Fruit fly (Drosophila melanogaster) whole organism, embryonic: ENCODE data around the gene CG13385.

Experiments
- Antp ChIP-seq: fragments of 200-800 bp; sonication (Bioruptor generic); optimal IDR thresholded peaks from 3 replicates; lab custom pipeline; 2016; ENCODE audit warnings: missing biosample characterization, missing genetic modification characterization
- CG12942 ChIP-seq: fragments of 200-800 bp; sonication (Bioruptor generic); optimal IDR thresholded peaks from 3 replicates; lab custom pipeline; 2016; ENCODE audit warnings: missing biosample characterization, missing genetic modification characterization
- CG15269 ChIP-seq: fragments of 200-800 bp; sonication (Bioruptor generic); optimal IDR thresholded peaks from 2 replicates; lab custom pipeline; 2018; ENCODE audit warnings: missing biosample characterization, mild to moderate bottlenecking, missing genetic modification characterization, moderate library complexity
- CG1603 ChIP-seq: fragments of 200-800 bp; sonication (Bioruptor generic); optimal IDR thresholded peaks from 2 replicates; lab custom pipeline; 2019; ENCODE audit warnings: missing biosample characterization, mild to moderate bottlenecking, missing genetic modification characterization, moderate library complexity
- CG17328 ChIP-seq: fragments of 200-800 bp; sonication (Bioruptor generic); IDR thresholded peaks from 2 replicates; pipeline ENCODE4 v1.3.6; 2022; ENCODE audit warnings: missing biosample characterization, missing genetic modification characterization
- CG17829 ChIP-seq: fragments of 200-800 bp; optimal IDR thresholded peaks from 2 replicates; lab custom pipeline; 2019; ENCODE audit warnings: missing biosample characterization, mild to moderate bottlenecking, missing genetic modification characterization, moderate library complexity
- CG18599 ChIP-seq: fragments of 200-800 bp; sonication (Bioruptor generic); optimal IDR thresholded peaks from 3 replicates; lab custom pipeline; 2017; ENCODE audit warnings: missing biosample characterization, missing genetic modification characterization, mild to moderate bottlenecking, moderate library complexity, missing genetic modification reagents
- CG2712 ChIP-seq: fragments of 200-800 bp; optimal IDR thresholded peaks from 3 replicates; lab custom pipeline; 2019; ENCODE audit warnings: missing biosample characterization, mild to moderate bottlenecking, missing genetic modification characterization, moderate library complexity
- CG30431 ChIP-seq: fragments of 200-800 bp; sonication (Bioruptor generic); optimal IDR thresholded peaks from 2 replicates; lab custom pipeline; 2017; ENCODE audit warnings: missing biosample characterization, missing genetic modification characterization
- CG4707 ChIP-seq: fragments of 200-800 bp; sonication (Bioruptor generic); optimal IDR thresholded peaks from 2 replicates; lab custom pipeline; 2018; ENCODE audit warnings: missing biosample characterization, mild to moderate bottlenecking, missing genetic modification characterization, moderate library complexity
- CG4820 ChIP-seq: fragments of 200-800 bp; sonication (Bioruptor generic); optimal IDR thresholded peaks from 3 replicates; lab custom pipeline; 2016; ENCODE audit warnings: missing biosample characterization, missing genetic modification characterization
- CG6813 ChIP-seq: fragments of 200-800 bp; sonication (Bioruptor generic); optimal IDR thresholded peaks from 2 replicates; lab custom pipeline; 2017; ENCODE audit warnings: missing biosample characterization, missing genetic modification characterization, mild to moderate bottlenecking, moderate library complexity, missing genetic modification reagents
- CG6854 ChIP-seq: fragments of 200-800 bp; sonication (Bioruptor generic); optimal IDR thresholded peaks from 3 replicates; lab custom pipeline; 2017; ENCODE audit warnings: missing biosample characterization, mild to moderate bottlenecking, missing genetic modification characterization
- Doc3 ChIP-seq: fragments of 200-800 bp; sonication (Bioruptor generic); IDR thresholded peaks from 3 replicates; pipeline ENCODE4 v1.3.6; 2022; ENCODE audit warnings: missing biosample characterization, missing genetic modification characterization; ENCODE audit not compliant: partially characterized antibody
- Eip74EF ChIP-seq, 2 experiments: fragments of 200-800 bp in 1 of 2; fragments of >200 bp in 1 of 2; sonication (Bioruptor generic) in 1 of 2; optimal IDR thresholded peaks; 2 replicates each; lab custom pipeline; 2017 to 2019; ENCODE audit warnings: missing biosample characterization in 2 of 2, missing genetic modification characterization in 2 of 2, mild to moderate bottlenecking in 1 of 2, moderate library complexity in 1 of 2
- Ets97D ChIP-seq: fragments of 200-800 bp; sonication (Bioruptor generic); optimal IDR thresholded peaks from 3 replicates; lab custom pipeline; 2016; ENCODE audit warnings: missing biosample characterization, missing genetic modification characterization
- HLH3B ChIP-seq: fragments of 200-800 bp; sonication (Bioruptor generic); IDR thresholded peaks from 2 replicates; pipeline ENCODE4 v1.3.6; 2022; ENCODE audit warnings: missing biosample characterization, missing genetic modification characterization
- Hmr ChIP-seq: fragments of 200-800 bp; sonication (Bioruptor generic); optimal IDR thresholded peaks from 3 replicates; lab custom pipeline; 2017; ENCODE audit warnings: mild to moderate bottlenecking, missing biosample characterization, missing genetic modification reagents, missing genetic modification characterization
- Hr51 ChIP-seq, 2 experiments: fragments of 200-800 bp; sonication (Bioruptor generic); optimal IDR thresholded peaks; 2 replicates in 1 of 2; 3 replicates in 1 of 2; lab custom pipeline; 2016 to 2018; ENCODE audit warnings: missing biosample characterization in 2 of 2, missing genetic modification characterization in 2 of 2, mild to moderate bottlenecking in 1 of 2, moderate library complexity in 1 of 2
- Lhr ChIP-seq: fragments of 200-800 bp; sonication (Bioruptor generic); optimal IDR thresholded peaks from 3 replicates; lab custom pipeline; 2017; ENCODE audit warnings: mild to moderate bottlenecking, missing biosample characterization, missing genetic modification reagents, missing genetic modification characterization
- Lim3 ChIP-seq: fragments of 200-800 bp; sonication (Bioruptor generic); IDR thresholded peaks from 2 replicates; pipeline ENCODE4 v1.3.6; 2022; ENCODE audit warnings: missing biosample characterization, missing genetic modification characterization
- MBD-R2 ChIP-seq: fragments of 200-800 bp; sonication (Bioruptor generic); IDR thresholded peaks from 2 replicates; pipeline ENCODE4 v1.3.6; 2022; ENCODE audit warnings: missing biosample characterization, missing genetic modification characterization
- Max ChIP-seq: fragments of 200-800 bp; sonication (Bioruptor generic); optimal IDR thresholded peaks from 2 replicates; lab custom pipeline; 2016; ENCODE audit warnings: missing biosample characterization, mild to moderate bottlenecking, missing genetic modification characterization
- Sox100B ChIP-seq: fragments of 200-800 bp; sonication (Bioruptor generic); optimal IDR thresholded peaks from 3 replicates; lab custom pipeline; 2018; ENCODE audit warnings: missing biosample characterization, mild to moderate bottlenecking, missing genetic modification characterization
- Spps ChIP-seq: fragments of 200-800 bp; sonication (Bioruptor generic); optimal IDR thresholded peaks from 2 replicates; lab custom pipeline; 2018; ENCODE audit warnings: missing biosample characterization, mild to moderate bottlenecking, missing genetic modification characterization
- Xbp1 ChIP-seq: fragments of 200-800 bp; sonication (Bioruptor generic); optimal IDR thresholded peaks from 3 replicates; lab custom pipeline; 2016; ENCODE audit warnings: missing biosample characterization, mild to moderate bottlenecking, missing genetic modification characterization
- YL-1 ChIP-seq: fragments of 200-800 bp; sonication (Bioruptor generic); optimal IDR thresholded peaks from 3 replicates; lab custom pipeline; 2017; ENCODE audit warnings: missing biosample characterization, mild to moderate bottlenecking, missing genetic modification characterization
- ab ChIP-seq: fragments of 200-800 bp; sonication (Bioruptor generic); optimal IDR thresholded peaks from 2 replicates; lab custom pipeline; 2016; ENCODE audit warnings: missing biosample characterization, missing genetic modification characterization
- btn ChIP-seq: fragments of 200-800 bp; sonication (Bioruptor generic); optimal IDR thresholded peaks from 2 replicates; lab custom pipeline; 2016; ENCODE audit warnings: missing biosample characterization, missing genetic modification characterization
- chm ChIP-seq: fragments of 200-800 bp; sonication (Bioruptor generic); IDR thresholded peaks from 2 replicates; pipeline ENCODE4 v1.3.6; 2022; ENCODE audit warnings: missing biosample characterization, missing genetic modification characterization
- cwo ChIP-seq: fragments of 200-800 bp; sonication (Bioruptor generic); optimal IDR thresholded peaks from 3 replicates; lab custom pipeline; 2017; ENCODE audit warnings: missing biosample characterization, missing genetic modification characterization, mild to moderate bottlenecking, moderate library complexity, missing genetic modification reagents
- dmrt11E ChIP-seq: fragments of 200-800 bp; sonication (Bioruptor generic); optimal IDR thresholded peaks from 3 replicates; lab custom pipeline; 2018; ENCODE audit warnings: missing biosample characterization, mild to moderate bottlenecking, missing genetic modification characterization, moderate library complexity
- ems ChIP-seq: fragments of 200-800 bp; sonication (Bioruptor generic); optimal IDR thresholded peaks from 3 replicates; lab custom pipeline; 2016; ENCODE audit warnings: missing biosample characterization, missing genetic modification characterization
- exex ChIP-seq: fragments of 200-800 bp; sonication (Bioruptor generic); optimal IDR thresholded peaks from 4 replicates; lab custom pipeline; 2018; ENCODE audit warnings: missing biosample characterization, mild to moderate bottlenecking, missing genetic modification characterization, moderate library complexity
- grau ChIP-seq: fragments of 200-800 bp; optimal IDR thresholded peaks from 3 replicates; lab custom pipeline; 2019; ENCODE audit warnings: missing biosample characterization, mild to moderate bottlenecking, missing genetic modification characterization, moderate library complexity
- gro ChIP-seq: fragments of 200-800 bp; sonication (Bioruptor generic); optimal IDR thresholded peaks from 2 replicates; lab custom pipeline; 2016; ENCODE audit warnings: missing biosample characterization, missing genetic modification characterization
- hbn ChIP-seq: fragments of 200-800 bp; sonication (Bioruptor generic); IDR thresholded peaks from 2 replicates; pipeline ENCODE4 v1.3.6; 2022; ENCODE audit warnings: missing biosample characterization, missing genetic modification characterization; ENCODE audit not compliant: partially characterized antibody
- knrl ChIP-seq: fragments of 200-800 bp; sonication (Bioruptor generic); IDR thresholded peaks from 3 replicates; pipeline ENCODE4 v1.3.6; 2022; ENCODE audit warnings: missing biosample characterization, missing genetic modification characterization; ENCODE audit not compliant: partially characterized antibody
- lmd ChIP-seq: fragments of 200-800 bp; sonication (Bioruptor generic); IDR thresholded peaks from 2 replicates; pipeline ENCODE4 v1.3.6; 2022; ENCODE audit warnings: missing biosample characterization, missing genetic modification characterization
- odd ChIP-seq: fragments of 200-800 bp; sonication (Bioruptor generic); optimal IDR thresholded peaks from 2 replicates; lab custom pipeline; 2017; ENCODE audit warnings: missing biosample characterization, mild to moderate bottlenecking, missing genetic modification characterization
- pb ChIP-seq: fragments of 200-800 bp; sonication (Bioruptor generic); optimal IDR thresholded peaks from 3 replicates; lab custom pipeline; 2016; ENCODE audit warnings: missing biosample characterization, missing genetic modification characterization
- prd ChIP-seq, 3 experiments: fragments of >200 bp in 2 of 3; fragments of 200-800 bp in 1 of 3; sonication (Bioruptor generic) in 1 of 3; optimal IDR thresholded peaks in 2 of 3; IDR thresholded peaks in 1 of 3; 2 replicates in 2 of 3; 3 replicates in 1 of 3; pipeline versions ENCODE4 v1.3.6 to Lab custom; 2017 to 2022; ENCODE audit warnings: missing biosample characterization in 1 of 3, missing genetic modification characterization in 1 of 3
- slbo ChIP-seq: fragments of 200-800 bp; sonication (Bioruptor generic); IDR thresholded peaks from 2 replicates; pipeline ENCODE4 v1.3.6; 2022; ENCODE audit warnings: missing biosample characterization, missing genetic modification characterization
- sob ChIP-seq: fragments of 200-800 bp; sonication (Bioruptor generic); IDR thresholded peaks from 2 replicates; pipeline ENCODE4 v1.3.6; 2022; ENCODE audit warnings: missing biosample characterization, missing genetic modification characterization
- sqz ChIP-seq: fragments of 200-800 bp; sonication (Bioruptor generic); optimal IDR thresholded peaks from 3 replicates; lab custom pipeline; 2018; ENCODE audit warnings: missing biosample characterization, mild to moderate bottlenecking, missing genetic modification characterization
- stc ChIP-seq: fragments of 200-800 bp; sonication (Bioruptor generic); IDR thresholded peaks from 2 replicates; pipeline ENCODE4 v1.3.6; 2022; ENCODE audit warnings: missing biosample characterization, missing genetic modification characterization
- unpg ChIP-seq: fragments of 200-800 bp; sonication (Bioruptor generic); optimal IDR thresholded peaks from 3 replicates; lab custom pipeline; 2018; ENCODE audit warnings: missing biosample characterization, mild to moderate bottlenecking, missing genetic modification characterization, moderate library complexity
- vvl ChIP-seq: fragments of 200-800 bp; sonication (Bioruptor generic); IDR thresholded peaks from 2 replicates; pipeline ENCODE4 v1.3.6; 2022; ENCODE audit warnings: missing biosample characterization, missing genetic modification characterization

The CG13385 gene

DNA sequence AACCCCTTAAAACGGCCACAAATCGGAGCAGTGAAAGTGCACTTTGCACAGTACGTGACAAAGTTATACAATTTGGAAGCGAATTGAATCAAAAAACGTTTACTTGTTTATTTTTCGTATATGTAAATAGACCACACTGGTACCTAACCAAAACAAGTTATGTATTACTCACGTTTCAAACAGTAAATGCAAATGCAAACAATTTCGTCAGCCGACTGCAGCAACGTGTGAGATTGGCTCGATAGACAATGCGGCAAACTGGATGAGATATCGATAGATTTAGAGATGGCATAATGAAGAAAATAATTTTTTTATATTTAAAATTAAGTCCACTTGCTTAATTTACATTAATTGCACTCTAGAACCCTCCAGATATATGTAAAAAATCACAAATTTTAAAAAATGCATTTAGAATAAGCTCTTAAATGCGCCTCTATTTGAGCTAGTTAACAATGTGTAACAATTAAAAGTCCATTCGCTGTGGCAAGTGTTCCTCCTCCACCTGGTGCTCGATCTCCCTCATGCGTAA lies 14.9 kb upstream of the CG13385 start, which contains the start of gene AlaRS (continued):
- peak; percentile 36 for TF ChIP-seq Max (GFP tag; lab: Kevin White, UChicago)
- peak; percentile 44 for TF ChIP-seq cwo (GFP tag; lab: Kevin White, UChicago)
- TF ChIP-seq CG2712, result peak; percentile 61
- TF ChIP-seq CG6813, result peak; percentile 3
- TF ChIP-seq HLH3B (GFP tag; lab: Robert Waterston, UW), result no peak
- TF ChIP-seq Hmr (GFP tag; lab: Kevin White, UChicago), result peak; percentile 30
- TF ChIP-seq unpg (GFP tag; lab: Kevin White, UChicago), result peak; percentile 41
- no peak for TF ChIP-seq ab (GFP tag; lab: Kevin White, UChicago)
- peak; percentile 56 for TF ChIP-seq CG18599
- peak; percentile 18 for TF ChIP-seq Xbp1 (GFP tag; lab: Kevin White, UChicago)
- TF ChIP-seq odd, result peak; percentile 27
- peak in 1 of 2 experiments; percentile 9 for TF ChIP-seq Eip74EF (GFP tag; optimal IDR thresholded peaks at IDR 0.05; lab: Kevin White, UChicago)
- TF ChIP-seq lmd (GFP tag; lab: Robert Waterston, UW), result 0 out of 2 replicates have a peak, but pooled peaks have one; percentile 14
- peak; percentile 4 for TF ChIP-seq CG12942 (GFP tag; lab: Kevin White, UChicago)
- TF ChIP-seq pb (GFP tag; lab: Kevin White, UChicago), result no peak
- TF ChIP-seq CG1603 (tag; lab: Kevin White, UChicago), result peak; percentile 28
- peak; percentile 26 for TF ChIP-seq Sox100B
- no peak for TF ChIP-seq prd (optimal IDR thresholded peaks at IDR 0.05; lab: Kevin White, UChicago)
- 0 out of 3 replicates have a peak, but pooled peaks have one; percentile 7 for TF ChIP-seq prd (GFP tag; IDR thresholded peaks at IDR 0.05; lab: Robert Waterston, UW)
- peak; percentile 44; the same call in 1 of the 2 replicates for TF ChIP-seq vvl (GFP tag; lab: Robert Waterston, UW)
- TF ChIP-seq btn (GFP tag; lab: Kevin White, UChicago), result no peak
- TF ChIP-seq grau (tag; lab: Kevin White, UChicago), result peak; percentile 66
- peak in 1 of 2 experiments; percentile 46 for TF ChIP-seq Hr51 (GFP tag; optimal IDR thresholded peaks at IDR 0.05; lab: Kevin White, UChicago)
- TF ChIP-seq knrl (GFP tag; lab: Robert Waterston, UW), result peak; percentile 59; the same call in 2 of the 3 replicates
- TF ChIP-seq sob (GFP tag; lab: Robert Waterston, UW), result no peak; the same call in 1 of the 2 replicates
- TF ChIP-seq stc, result 0 out of 2 replicates have a peak, but pooled peaks have one; percentile 21
- TF ChIP-seq gro (GFP tag; lab: Kevin White, UChicago), result peak; percentile 22
- TF ChIP-seq sqz (GFP tag; lab: Kevin White, UChicago), result peak; percentile 14
- TF ChIP-seq slbo, result peak; percentile 37; the same call in 1 of the 2 replicates
- TF ChIP-seq CG4820 (GFP tag; lab: Kevin White, UChicago), result peak; percentile 17
- TF ChIP-seq Doc3 (GFP tag; lab: Robert Waterston, UW), result peak; percentile 73
- TF ChIP-seq Ets97D (GFP tag; lab: Kevin White, UChicago), result peak; percentile 10
- no peak for TF ChIP-seq Antp (GFP tag; lab: Kevin White, UChicago)
- no peak for TF ChIP-seq Lhr (GFP tag; lab: Kevin White, UChicago)
- TF ChIP-seq CG4707 (GFP tag; lab: Kevin White, UChicago), result no peak
- peak; percentile 23; the same call in 1 of the 2 replicates for TF ChIP-seq CG17328
- peak; percentile 39 for TF ChIP-seq CG15269
- TF ChIP-seq dmrt11E (tag; lab: Kevin White, UChicago), result peak; percentile 40
- TF ChIP-seq YL-1 (GFP tag; lab: Kevin White, UChicago), result peak; percentile 83
- peak; percentile 5 for TF ChIP-seq exex (tag; lab: Kevin White, UChicago)
- TF ChIP-seq ems, result peak; percentile 18
- no peak for TF ChIP-seq Lim3 (GFP tag; lab: Robert Waterston, UW)
- TF ChIP-seq CG6854 (GFP tag; lab: Kevin White, UChicago), result no peak
- TF ChIP-seq CG30431 (GFP tag; lab: Kevin White, UChicago), result no peak
- TF ChIP-seq CG17829, result peak; percentile 67
- peak; percentile 23 for TF ChIP-seq Spps (tag; lab: Kevin White, UChicago)
- peak; percentile 57 for TF ChIP-seq hbn (GFP tag; lab: Robert Waterston, UW)
- TF ChIP-seq chm (GFP tag; lab: Robert Waterston, UW), result no peak; the same call in 1 of the 2 replicates
- TF ChIP-seq MBD-R2 (GFP tag; lab: Robert Waterston, UW), result peak; percentile 72
